Fruit fly (Drosophila melanogaster) whole organism, adult: ENCODE results near the gene CG42711.

Experiments used
- CG11617 ChIP-seq: fragments of 200-800 bp; sonication (Bioruptor generic); optimal IDR thresholded peaks from 2 replicates; lab custom pipeline; 2017; ENCODE audit warnings: mild to moderate bottlenecking, missing biosample characterization, missing genetic modification reagents, missing genetic modification characterization
- CG1620 ChIP-seq: fragments of 200-800 bp; sonication (Bioruptor generic); optimal IDR thresholded peaks from 2 replicates; lab custom pipeline; 2016; ENCODE audit warnings: missing biosample characterization, missing genetic modification characterization
- CG7101 ChIP-seq: fragments of 200-800 bp; sonication (Bioruptor generic); optimal IDR thresholded peaks from 2 replicates; lab custom pipeline; 2018; ENCODE audit warnings: missing biosample characterization, mild to moderate bottlenecking, missing genetic modification characterization, moderate library complexity
- Crg-1 ChIP-seq: fragments of 200-800 bp; sonication (Bioruptor generic); optimal IDR thresholded peaks from 2 replicates; lab custom pipeline; 2016; ENCODE audit warnings: missing biosample characterization, missing genetic modification characterization
- Mnt ChIP-seq: fragments of 200-800 bp; sonication (Bioruptor generic); optimal IDR thresholded peaks from 2 replicates; lab custom pipeline; 2016; ENCODE audit warnings: missing biosample characterization, mild to moderate bottlenecking, missing genetic modification characterization
- bab1 ChIP-seq: fragments of 200-800 bp; sonication (Bioruptor generic); optimal IDR thresholded peaks from 3 replicates; lab custom pipeline; 2019; ENCODE audit warnings: missing biosample characterization, mild to moderate bottlenecking, missing genetic modification characterization, moderate library complexity
- cnc ChIP-seq, 2 experiments: fragments of >200 bp; optimal IDR thresholded peaks; 2 replicates each; lab custom pipeline; 2017
- ovo ChIP-seq: fragments of 200-800 bp; sonication (Bioruptor generic); optimal IDR thresholded peaks from 2 replicates; lab custom pipeline; 2016; ENCODE audit warnings: missing biosample characterization, missing genetic modification characterization
- pad ChIP-seq: fragments of 200-800 bp; sonication (Bioruptor generic); optimal IDR thresholded peaks from 3 replicates; lab custom pipeline; 2017; ENCODE audit warnings: missing biosample characterization, missing genetic modification characterization, mild to moderate bottlenecking, moderate library complexity, missing genetic modification reagents
- toe ChIP-seq: fragments of 200-800 bp; sonication (Bioruptor generic); optimal IDR thresholded peaks from 2 replicates; lab custom pipeline; 2016; ENCODE audit warnings: missing biosample characterization, missing genetic modification characterization

dm6 chr2L:13911783-13912182 is 19.4 kb downstream of the CG42711 start, which contains the start of gene Acyp:
- TF ChIP-seq ovo (GFP tag; lab: Kevin White, UChicago): no peak
- TF ChIP-seq bab1: no peak
- no peak for TF ChIP-seq Crg-1
- TF ChIP-seq pad: no peak
- no peak for TF ChIP-seq CG7101 (tag; lab: Kevin White, UChicago)
- TF ChIP-seq toe (GFP tag; lab: Kevin White, UChicago): no peak
- TF ChIP-seq CG11617 (GFP tag; lab: Kevin White, UChicago): no peak
- no peak for TF ChIP-seq CG1620 (GFP tag; lab: Kevin White, UChicago)
- no peak for TF ChIP-seq cnc (optimal IDR thresholded peaks at IDR 0.05; lab: Kevin White, UChicago)
- TF ChIP-seq Mnt (GFP tag; lab: Kevin White, UChicago): no peak
